Worm (Caenorhabditis elegans) whole organism, mixed stage, embryonic: ENCODE measurements around the gene F23F1.6.
A peak's percentile ranks its signal among the peaks of the same experiment; 100 is the strongest.

ENCODE experiments used
- M03D4.4 ChIP-seq: sonication (generic microtip); optimal IDR thresholded peaks from 2 replicates; lab custom pipeline; 2017; ENCODE audit warnings: mild to moderate bottlenecking, missing genetic modification characterization, missing compliant biosample characterization
- bed-3 ChIP-seq: fragments of 200-800 bp; sonication (Bioruptor generic); optimal IDR thresholded peaks from 3 replicates; lab custom pipeline; 2018; ENCODE audit warnings: mild to moderate bottlenecking, missing genetic modification characterization, moderate library complexity, missing compliant biosample characterization
- blmp-1 ChIP-seq: fragments of 150-350 bp; optimal IDR thresholded peaks from 2 replicates; lab custom pipeline; 2014; ENCODE audit warnings: missing biosample characterization, missing genetic modification characterization
- ceh-39 ChIP-seq: fragments of 150-350 bp; optimal IDR thresholded peaks from 2 replicates; lab custom pipeline; 2014; ENCODE audit warnings: missing biosample characterization, missing genetic modification characterization
- ceh-43 ChIP-seq: fragments of 200-800 bp; sonication (Bioruptor generic); optimal IDR thresholded peaks from 2 replicates; lab custom pipeline; 2018; ENCODE audit warnings: mild to moderate bottlenecking, missing genetic modification characterization, moderate library complexity, missing compliant biosample characterization
- ceh-83 ChIP-seq: fragments of 200-800 bp; sonication (Bioruptor generic); optimal IDR thresholded peaks from 2 replicates; lab custom pipeline; 2018; ENCODE audit warnings: mild to moderate bottlenecking, missing genetic modification characterization, missing compliant biosample characterization
- ces-1 ChIP-seq: fragments of 150-350 bp; optimal IDR thresholded peaks from 2 replicates; lab custom pipeline; 2014; ENCODE audit warnings: missing biosample characterization, missing genetic modification reagents, missing genetic modification characterization
- cnd-1 ChIP-seq: fragments of 200-800 bp; sonication (Bioruptor generic); optimal IDR thresholded peaks from 2 replicates; lab custom pipeline; 2018; ENCODE audit warnings: mild to moderate bottlenecking, missing genetic modification characterization, missing compliant biosample characterization
- drap-1 ChIP-seq: fragments of 200-800 bp; sonication (Bioruptor generic); optimal IDR thresholded peaks from 3 replicates; lab custom pipeline; 2018; ENCODE audit warnings: mild to moderate bottlenecking, missing genetic modification characterization, missing compliant biosample characterization
- elt-3 ChIP-seq: fragments of 150-350 bp; optimal IDR thresholded peaks from 2 replicates; lab custom pipeline; 2014; ENCODE audit warnings: missing biosample characterization, missing genetic modification characterization
- flh-1 ChIP-seq: fragments of 200-800 bp; sonication (Bioruptor generic); optimal IDR thresholded peaks from 2 replicates; lab custom pipeline; 2018; ENCODE audit warnings: mild to moderate bottlenecking, missing genetic modification characterization, moderate library complexity, missing compliant biosample characterization
- ham-2 ChIP-seq: fragments of 200-800 bp; sonication (Bioruptor generic); optimal IDR thresholded peaks from 2 replicates; lab custom pipeline; 2018; ENCODE audit warnings: mild to moderate bottlenecking, missing genetic modification characterization, missing compliant biosample characterization
- lin-13 ChIP-seq: fragments of 150-350 bp; optimal IDR thresholded peaks from 2 replicates; lab custom pipeline; 2014; ENCODE audit warnings: missing biosample characterization, missing genetic modification characterization
- lin-32 ChIP-seq: fragments of 200-800 bp; sonication (Bioruptor generic); optimal IDR thresholded peaks from 2 replicates; lab custom pipeline; 2018; ENCODE audit warnings: mild to moderate bottlenecking, missing genetic modification characterization, missing compliant biosample characterization
- lsy-2 ChIP-seq: fragments of 150-350 bp; optimal IDR thresholded peaks from 2 replicates; lab custom pipeline; 2014; ENCODE audit warnings: missing biosample characterization, missing genetic modification characterization
- mab-5 ChIP-seq: fragments of 150-350 bp; optimal IDR thresholded peaks from 2 replicates; lab custom pipeline; 2014; ENCODE audit warnings: missing biosample characterization, missing genetic modification characterization
- mep-1 ChIP-seq: fragments of 150-350 bp; optimal IDR thresholded peaks from 2 replicates; lab custom pipeline; 2017; ENCODE audit warnings: missing biosample characterization, missing genetic modification reagents, missing genetic modification characterization, inconsistent platforms
- mls-2 ChIP-seq: sonication (generic microtip); optimal IDR thresholded peaks from 2 replicates; lab custom pipeline; 2016; ENCODE audit warnings: mild to moderate bottlenecking, missing genetic modification characterization, moderate library complexity, missing compliant biosample characterization
- nhr-12 ChIP-seq: fragments of 150-350 bp; optimal IDR thresholded peaks from 2 replicates; lab custom pipeline; 2014; ENCODE audit warnings: missing biosample characterization, missing genetic modification characterization
- nhr-2 ChIP-seq: fragments of 150-350 bp; optimal IDR thresholded peaks from 2 replicates; lab custom pipeline; 2014; ENCODE audit warnings: missing biosample characterization, missing genetic modification characterization
- nhr-237 ChIP-seq: fragments of 150-350 bp; optimal IDR thresholded peaks from 2 replicates; lab custom pipeline; 2014; ENCODE audit warnings: missing biosample characterization, missing genetic modification characterization
- nhr-76 ChIP-seq: sonication (generic microtip); optimal IDR thresholded peaks from 2 replicates; lab custom pipeline; 2017; ENCODE audit warnings: missing biosample characterization, missing genetic modification characterization
- pha-4 ChIP-seq: fragments of 150-350 bp; optimal IDR thresholded peaks from 2 replicates; lab custom pipeline; 2018; ENCODE audit warnings: missing biosample characterization, missing genetic modification reagents, missing genetic modification characterization
- sem-2 ChIP-seq: fragments of 200-800 bp; sonication (Bioruptor generic); optimal IDR thresholded peaks from 2 replicates; lab custom pipeline; 2018; ENCODE audit warnings: mild to moderate bottlenecking, missing genetic modification characterization, missing compliant biosample characterization
- snpc-4 ChIP-seq: fragments of 150-350 bp; optimal IDR thresholded peaks from 2 replicates; lab custom pipeline; 2014; ENCODE audit warnings: missing biosample characterization, missing genetic modification characterization
- sptf-1 ChIP-seq: sonication (generic microtip); optimal IDR thresholded peaks from 2 replicates; lab custom pipeline; 2017; ENCODE audit warnings: mild to moderate bottlenecking, missing genetic modification characterization, moderate library complexity, missing compliant biosample characterization
- tbx-8 ChIP-seq: fragments of 200-800 bp; sonication (Bioruptor generic); optimal IDR thresholded peaks from 2 replicates; lab custom pipeline; 2018; ENCODE audit warnings: mild to moderate bottlenecking, missing genetic modification characterization, moderate library complexity, missing compliant biosample characterization
- unc-120 ChIP-seq: sonication (generic microtip); optimal IDR thresholded peaks from 2 replicates; lab custom pipeline; 2017; ENCODE audit warnings: missing genetic modification characterization, missing compliant biosample characterization; ENCODE audit not compliant: poor library complexity, severe bottlenecking
- unc-39 ChIP-seq: fragments of 150-350 bp; optimal IDR thresholded peaks from 2 replicates; lab custom pipeline; 2014; ENCODE audit warnings: missing biosample characterization, missing genetic modification characterization
- unc-62 ChIP-seq: fragments of 150-350 bp; optimal IDR thresholded peaks from 2 replicates; lab custom pipeline; 2014; ENCODE audit warnings: missing biosample characterization, missing genetic modification reagents, missing genetic modification characterization
- zip-8 ChIP-seq: fragments of 150-350 bp; optimal IDR thresholded peaks from 2 replicates; lab custom pipeline; 2014; ENCODE audit warnings: missing biosample characterization, missing genetic modification characterization
- ztf-11 ChIP-seq: fragments of 150-350 bp; optimal IDR thresholded peaks from 2 replicates; lab custom pipeline; 2014; ENCODE audit warnings: missing biosample characterization, missing genetic modification characterization

Gene F23F1.6

DNA sequence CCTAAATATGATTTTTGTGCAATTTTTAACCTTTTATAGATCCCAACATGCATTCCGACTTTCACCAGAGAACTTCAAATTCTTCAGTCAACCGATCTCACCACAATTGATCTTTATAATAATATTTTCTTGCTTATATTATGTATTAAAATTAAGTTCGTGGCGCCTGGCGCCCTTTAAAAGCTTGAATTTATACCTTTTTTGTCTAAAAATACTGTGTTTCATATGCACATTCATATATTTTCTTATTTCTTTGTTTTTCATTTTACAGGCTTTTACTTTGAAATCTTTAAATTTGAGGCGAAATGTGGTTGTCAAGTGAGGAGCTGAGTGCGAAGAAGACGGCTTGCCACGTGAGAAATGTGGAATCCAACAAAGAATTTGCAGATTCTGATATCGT lies 7.6 kb upstream of the F23F1.6 start, which contains the start of gene rpoa-49:
Gene rpoa-49, plus strand, starts transcription at position 301 of the 400 bp plus-strand sequence.
- no peak for TF ChIP-seq cnd-1 (tag; lab: Kevin White, UChicago)
- no peak for TF ChIP-seq elt-3 (tag; lab: Kevin White, UChicago)
- no peak for TF ChIP-seq tbx-8 (GFP tag; lab: Kevin White, UChicago)
- TF ChIP-seq ham-2 (GFP tag; lab: Kevin White, UChicago) = no peak
- no peak for TF ChIP-seq bed-3 (GFP tag; lab: Kevin White, UChicago)
- TF ChIP-seq nhr-76 (tag; lab: Kevin White, UChicago) = no peak
- TF ChIP-seq ceh-83 (GFP tag; lab: Kevin White, UChicago) = no peak
- TF ChIP-seq unc-120 (tag; lab: Kevin White, UChicago) = no peak
- TF ChIP-seq flh-1 (GFP tag; lab: Kevin White, UChicago) = no peak
- no peak for TF ChIP-seq sem-2
- no peak for TF ChIP-seq ceh-43

DNA sequence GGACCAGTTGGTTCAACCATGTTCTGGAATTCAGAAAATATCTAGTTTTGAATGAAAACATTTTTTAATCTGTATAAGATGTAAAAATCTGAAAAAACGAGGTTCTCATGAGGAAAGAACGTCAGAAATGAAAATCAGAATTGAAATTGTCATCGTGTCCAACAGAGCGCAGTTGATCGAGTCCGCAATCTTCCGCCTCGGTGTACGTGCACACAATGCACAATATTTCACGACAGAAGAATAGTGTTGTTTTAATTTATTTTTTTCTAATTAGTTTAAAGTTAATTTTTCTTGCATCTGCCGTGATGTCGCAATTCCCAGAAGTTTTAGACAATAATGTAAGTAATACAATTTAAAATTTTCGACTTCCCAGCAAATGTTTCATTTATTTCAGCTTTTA lies 6.5 kb upstream of the F23F1.6 start, which contains the start of gene nfyc-1:
Gene nfyc-1, plus strand, starts transcription at position 268 of the 400 bp plus-strand sequence.
- no peak for TF ChIP-seq ham-2 (GFP tag; lab: Kevin White, UChicago)
- TF ChIP-seq unc-39 (tag; lab: Kevin White, UChicago) = no peak
- peak; percentile 66 for TF ChIP-seq mep-1 (tag; lab: Kevin White, UChicago)
- no peak for TF ChIP-seq sem-2
- TF ChIP-seq lsy-2 (tag; lab: Kevin White, UChicago) = peak; percentile 57
- TF ChIP-seq mab-5 = no peak
- TF ChIP-seq tbx-8 (GFP tag; lab: Kevin White, UChicago) = no peak
- no peak for TF ChIP-seq nhr-76 (tag; lab: Kevin White, UChicago)
- no peak for TF ChIP-seq flh-1 (GFP tag; lab: Kevin White, UChicago)
- no peak for TF ChIP-seq unc-62 (GFP tag; lab: Kevin White, UChicago)
- no peak for TF ChIP-seq ceh-43
- TF ChIP-seq blmp-1 (tag; lab: Kevin White, UChicago) = no peak
- TF ChIP-seq nhr-12 (tag; lab: Kevin White, UChicago) = no peak
- TF ChIP-seq ceh-83 (GFP tag; lab: Kevin White, UChicago) = no peak
- peak; percentile 74 for TF ChIP-seq pha-4
- TF ChIP-seq nhr-2 (tag; lab: Kevin White, UChicago) = no peak
- no peak for TF ChIP-seq snpc-4
- TF ChIP-seq cnd-1 (tag; lab: Kevin White, UChicago) = no peak
- no peak for TF ChIP-seq lin-32
- no peak for TF ChIP-seq ceh-39 (tag; lab: Kevin White, UChicago)
- TF ChIP-seq unc-120 (tag; lab: Kevin White, UChicago) = no peak
- TF ChIP-seq mls-2 = no peak
- TF ChIP-seq bed-3 (GFP tag; lab: Kevin White, UChicago) = no peak
- no peak for TF ChIP-seq ztf-11
- TF ChIP-seq M03D4.4 (tag; lab: Kevin White, UChicago) = no peak
- TF ChIP-seq ces-1 = peak; percentile 90
- TF ChIP-seq sptf-1 (tag; lab: Kevin White, UChicago) = no peak
- peak; percentile 50 for TF ChIP-seq lin-13
- no peak for TF ChIP-seq drap-1 (GFP tag; lab: Kevin White, UChicago)
- no peak for TF ChIP-seq zip-8 (tag; lab: Kevin White, UChicago)
- TF ChIP-seq nhr-237 (tag; lab: Kevin White, UChicago) = peak; percentile 51

ce11 chrII:41914-42313 lies 4.8 kb upstream of the F23F1.6 start, which contains the start of gene F23F1.10:
TSS of gene F23F1.10 (minus strand) at chrII:41982.
- no peak for TF ChIP-seq nhr-237 (tag; lab: Kevin White, UChicago)
- no peak for TF ChIP-seq drap-1 (GFP tag; lab: Kevin White, UChicago)
- no peak for TF ChIP-seq bed-3 (GFP tag; lab: Kevin White, UChicago)
- no peak for TF ChIP-seq ceh-39 (tag; lab: Kevin White, UChicago)
- no peak for TF ChIP-seq elt-3 (tag; lab: Kevin White, UChicago)
- no peak for TF ChIP-seq ham-2 (GFP tag; lab: Kevin White, UChicago)
- TF ChIP-seq snpc-4 = no peak
- no peak for TF ChIP-seq lsy-2 (tag; lab: Kevin White, UChicago)
- TF ChIP-seq unc-39 (tag; lab: Kevin White, UChicago) = no peak
- no peak for TF ChIP-seq lin-32
- no peak for TF ChIP-seq mls-2
- TF ChIP-seq nhr-12 (tag; lab: Kevin White, UChicago) = no peak
- TF ChIP-seq lin-13 = no peak
- TF ChIP-seq tbx-8 (GFP tag; lab: Kevin White, UChicago) = no peak
- TF ChIP-seq, all 35 proteins: peak for 0

DNA sequence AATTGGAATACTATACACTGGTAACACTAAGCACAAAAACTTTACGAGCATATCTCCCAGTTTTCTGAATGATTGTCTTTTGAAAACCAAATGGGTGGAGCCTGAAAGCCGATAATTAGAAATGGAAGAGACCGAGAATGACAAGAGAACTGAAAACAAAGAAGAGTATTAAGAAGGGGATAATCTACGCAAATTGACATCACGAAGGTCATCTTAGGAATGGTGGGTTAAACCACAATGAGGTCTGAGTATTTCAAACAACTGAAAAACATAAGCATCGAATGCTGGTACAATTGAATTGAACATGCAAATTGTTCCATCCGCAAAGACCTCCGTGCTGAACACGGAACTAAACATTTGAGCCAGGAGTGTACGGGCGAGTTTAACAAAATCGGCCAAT lies 2.3 kb upstream of the F23F1.6 start, which contains the start of gene spp-24:
Gene spp-24, minus strand, starts transcription at position 101 of the 400 bp plus-strand sequence.
- TF ChIP-seq bed-3 (GFP tag; lab: Kevin White, UChicago) (no peak), pha-4 (no peak), mls-2 (no peak), lin-13 (no peak)
